Worm (Caenorhabditis elegans) whole organism, young adult: ENCODE results near the gene T05G5.4.

Experiments
- attf-5 ChIP-seq: fragments of 200-800 bp; sonication (Bioruptor generic); optimal IDR thresholded peaks from 2 replicates; lab custom pipeline; 2018; ENCODE audit warnings: mild to moderate bottlenecking, missing genetic modification characterization, missing compliant biosample characterization
- dpl-1 ChIP-seq: fragments of 150-350 bp; optimal IDR thresholded peaks from 2 replicates; lab custom pipeline; 2014; ENCODE audit warnings: missing biosample characterization, missing genetic modification reagents, missing genetic modification characterization

ce11 chrIII:9775916-9776315, 27.2 kb downstream of the T05G5.4 start:
- TF ChIP-seq attf-5 = no peak
- peak; percentile 38 for TF ChIP-seq dpl-1 (GFP tag; lab: Kevin White, UChicago)
